Worm (Caenorhabditis elegans): Measurements from ENCODE around the gene srx-129.

ce11 chrV:13812330-13812729 is 21.7 kb upstream of the srx-129 start:
- TF ChIP-seq ztf-11 (tag; optimal IDR thresholded peaks at IDR 0.05), result no peak
- TF ChIP-seq ama-1 (optimal IDR thresholded peaks at IDR 0.05), result no peak
- no peak for TF ChIP-seq mab-5 (tag; optimal IDR thresholded peaks at IDR 0.05)
- no peak for TF ChIP-seq snpc-4 (tag; optimal IDR thresholded peaks at IDR 0.05)
- no peak for TF ChIP-seq egl-27 (tag; optimal IDR thresholded peaks at IDR 0.05)
- TF ChIP-seq nhr-25 (tag; optimal IDR thresholded peaks at IDR 0.05), result no peak
- no peak for TF ChIP-seq elt-1 (tag; optimal IDR thresholded peaks at IDR 0.05)
- TF ChIP-seq fos-1 (tag; optimal IDR thresholded peaks at IDR 0.05), result no peak
- no peak for TF ChIP-seq ceh-82 (tag; optimal IDR thresholded peaks at IDR 0.05)
- TF ChIP-seq mdl-1 (tag; optimal IDR thresholded peaks at IDR 0.05), result no peak
- no peak for TF ChIP-seq nhr-77 (tag; optimal IDR thresholded peaks at IDR 0.05)
- no peak for TF ChIP-seq nhr-21 (tag; optimal IDR thresholded peaks at IDR 0.05)
- no peak for TF ChIP-seq nhr-6 (tag; optimal IDR thresholded peaks at IDR 0.05)
- TF ChIP-seq aly-2 (tag; optimal IDR thresholded peaks at IDR 0.05), result no peak
